Worm (Caenorhabditis elegans) whole organism, L2 larva: Measurements from ENCODE around the gene ZK1098.2.

Source experiments
- aly-2 ChIP-seq: fragments of 150-350 bp; optimal IDR thresholded peaks from 2 replicates; lab custom pipeline; 2014; ENCODE audit warnings: missing biosample characterization, missing genetic modification characterization
- blmp-1 ChIP-seq: sonication (generic microtip); optimal IDR thresholded peaks from 2 replicates; lab custom pipeline; 2017; ENCODE audit warnings: missing genetic modification characterization, mild to moderate bottlenecking, missing compliant biosample characterization, antibody characterized with exemption, moderate library complexity; ENCODE audit not compliant: insufficient read depth
- egl-27 ChIP-seq: sonication (generic microtip); optimal IDR thresholded peaks from 3 replicates; lab custom pipeline; 2017; ENCODE audit warnings: missing biosample characterization, missing genetic modification reagents, missing genetic modification characterization
- lin-39 ChIP-seq: fragments of 150-350 bp; optimal IDR thresholded peaks from 2 replicates; lab custom pipeline; 2014; ENCODE audit warnings: missing biosample characterization, missing genetic modification reagents, missing genetic modification characterization
- mab-5 ChIP-seq: fragments of 150-350 bp; optimal IDR thresholded peaks from 2 replicates; lab custom pipeline; 2014; ENCODE audit warnings: missing biosample characterization, missing genetic modification characterization
- nhr-11 ChIP-seq: fragments of 150-350 bp; optimal IDR thresholded peaks from 2 replicates; lab custom pipeline; 2014; ENCODE audit warnings: missing biosample characterization, missing genetic modification characterization
- nhr-25 ChIP-seq: fragments of 150-350 bp; sonication (generic microtip); optimal IDR thresholded peaks from 3 replicates; lab custom pipeline; 2014; ENCODE audit warnings: missing biosample characterization, missing genetic modification characterization
- snpc-4 ChIP-seq: fragments of 150-350 bp; optimal IDR thresholded peaks from 2 replicates; lab custom pipeline; 2014; ENCODE audit warnings: missing biosample characterization, missing genetic modification characterization
- unc-39 ChIP-seq: fragments of 150-350 bp; optimal IDR thresholded peaks from 2 replicates; lab custom pipeline; 2014; ENCODE audit warnings: missing biosample characterization, missing genetic modification characterization
- ztf-11 ChIP-seq: sonication (generic microtip); optimal IDR thresholded peaks from 2 replicates; lab custom pipeline; 2017; ENCODE audit warnings: missing biosample characterization, missing genetic modification characterization

- TF ChIP-seq nhr-25 (no peak), unc-39 (tag; lab: Kevin White, UChicago) (no peak), aly-2 (no peak), lin-39 (no peak), nhr-11 (no peak), blmp-1 (no peak), mab-5 (tag; lab: Kevin White, UChicago) (no peak), snpc-4 (tag; lab: Kevin White, UChicago) (no peak), egl-27 (no peak), ztf-11 (no peak)
These were observed 27.3 kb downstream of the ZK1098.2 start, which contains the start of gene ZK1098.11 for ce11 chrIII:9556300-9556699.
